Fruit fly (Drosophila melanogaster) ovary, adult (tissue): ENCODE measurements around the gene CG34248.

Experiments
- CG17801 ChIP-seq: fragments of 200-800 bp; optimal IDR thresholded peaks from 2 replicates; lab custom pipeline; 2019; ENCODE audit warnings: missing biosample characterization, mild to moderate bottlenecking, missing genetic modification characterization, moderate library complexity; ENCODE audit not compliant: partially characterized antibody

The CG34248 gene

dm6 chr3L:16286258-16286657 is 15.6 kb upstream of the CG34248 start:
- TF ChIP-seq CG17801 (GFP tag; lab: Kevin White, UChicago) = no peak

- TF ChIP-seq CG17801 (GFP tag; lab: Kevin White, UChicago) = no peak
Observed at dm6 chr3L:16285346-16285911, 14.7 kb upstream of the CG34248 start, which contains the start of gene CG13047. TSS of gene CG13047 (minus strand) at chr3L:16285396.

- TF ChIP-seq CG17801 (GFP tag; lab: Kevin White, UChicago) = no peak
Observed at dm6 chr3L:16283821-16284220, 13.1 kb upstream of the CG34248 start, which contains the start of gene CG13048. TSS of gene CG13048 (minus strand) at chr3L:16283921.

DNA sequence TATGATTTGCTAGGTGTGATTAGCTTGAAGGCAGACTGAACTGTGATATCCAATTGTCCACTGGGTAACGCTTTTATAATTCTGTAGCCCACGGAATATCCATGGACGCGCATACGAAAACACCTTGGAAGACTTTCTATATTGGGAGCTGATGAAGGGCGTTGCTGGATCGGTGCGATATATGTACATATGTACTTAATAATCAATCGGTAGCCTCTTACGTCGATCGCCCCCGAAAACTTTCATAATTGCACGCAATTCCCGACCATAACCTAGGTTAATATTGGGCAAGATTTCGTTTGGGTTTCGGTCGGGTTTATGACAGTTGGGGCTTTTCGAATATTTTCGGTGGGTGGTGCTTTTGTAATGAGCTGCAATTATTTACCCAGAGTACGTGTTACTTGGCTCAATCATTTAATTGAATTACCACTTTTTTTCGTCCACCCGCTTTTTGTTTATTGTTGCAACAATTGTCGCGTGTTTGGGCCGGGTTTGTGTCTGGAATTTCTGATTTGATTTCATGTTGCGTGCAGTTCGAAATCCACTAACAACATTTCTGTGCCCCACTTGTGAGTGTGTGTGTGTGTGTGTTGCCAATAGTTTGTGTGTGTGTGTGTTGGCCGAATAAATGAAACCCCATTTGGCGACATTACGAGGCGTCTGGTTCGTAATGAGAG is 11.3 kb upstream of the CG34248 start, which contains the start of gene CG13049:
TSS of gene CG13049 (minus strand) at position 51 of the 677 bp plus-strand sequence.
- no peak for TF ChIP-seq CG17801 (GFP tag; lab: Kevin White, UChicago)

DNA sequence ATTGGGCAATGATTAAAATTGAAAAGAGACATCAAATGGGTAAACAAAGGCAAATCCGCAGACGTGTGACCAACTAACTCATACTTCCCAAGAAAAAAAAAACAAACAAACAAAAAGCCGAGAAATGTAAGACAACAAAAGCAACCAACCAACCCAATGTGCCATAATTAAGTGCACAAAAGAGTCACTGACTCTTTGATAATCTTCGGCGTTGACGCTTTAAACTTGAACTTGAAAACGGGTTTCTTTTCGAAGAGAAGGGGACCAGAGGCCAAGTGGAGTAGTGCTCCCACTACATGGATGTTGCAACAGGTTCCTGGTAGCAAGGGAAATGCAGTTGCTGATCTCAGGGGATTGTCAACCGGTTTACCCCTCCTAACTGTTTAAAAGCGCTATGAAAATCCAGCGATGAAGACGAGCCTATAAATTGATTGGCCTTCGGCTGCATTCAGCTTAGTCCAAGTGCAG is 9.3 kb upstream of the CG34248 start, which contains the start of gene CG13064:
TSS of gene CG13064 (plus strand) at position 418 of the 468 bp plus-strand sequence.
- no peak for TF ChIP-seq CG17801 (GFP tag; lab: Kevin White, UChicago)

- TF ChIP-seq CG17801 (GFP tag; lab: Kevin White, UChicago) = no peak
Observed at dm6 chr3L:16279171-16279570, 8.5 kb upstream of the CG34248 start, which contains the start of gene CG13050. TSS of gene CG13050 (minus strand) at chr3L:16279271.

DNA sequence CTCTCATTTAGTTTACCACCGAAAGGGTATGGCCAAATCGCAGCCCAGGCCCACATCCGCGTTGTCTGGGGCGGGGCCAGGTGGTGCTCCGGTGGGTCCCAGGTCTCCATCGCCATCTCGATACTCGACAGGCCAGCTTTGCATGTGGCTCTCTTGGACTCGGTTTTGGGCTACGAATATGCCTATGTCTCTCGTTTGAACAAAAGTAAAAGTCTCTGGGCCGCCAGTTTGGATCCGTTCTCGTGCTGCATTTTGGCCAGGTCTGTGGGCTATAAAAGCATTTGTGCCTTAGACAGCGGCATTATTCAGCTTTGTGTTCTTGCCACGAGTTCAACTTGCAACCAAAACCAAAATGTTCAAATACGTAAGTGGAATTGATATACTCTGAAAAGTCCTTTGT is 6.4 kb upstream of the CG34248 start, which contains the start of gene CG13065:
TSS of gene CG13065 (plus strand) at position 301 of the 400 bp plus-strand sequence.
- no peak for TF ChIP-seq CG17801 (GFP tag; lab: Kevin White, UChicago)

- no peak for TF ChIP-seq CG17801 (GFP tag; lab: Kevin White, UChicago)
Observed at dm6 chr3L:16275391-16276017, 4.8 kb upstream of the CG34248 start.

- TF ChIP-seq CG17801 (GFP tag; lab: Kevin White, UChicago) = no peak
Observed at dm6 chr3L:16272338-16272959, 1.7 kb upstream of the CG34248 start, which contains the start of gene CG13066. TSS of gene CG13066 (plus strand) at chr3L:16272909.

DNA sequence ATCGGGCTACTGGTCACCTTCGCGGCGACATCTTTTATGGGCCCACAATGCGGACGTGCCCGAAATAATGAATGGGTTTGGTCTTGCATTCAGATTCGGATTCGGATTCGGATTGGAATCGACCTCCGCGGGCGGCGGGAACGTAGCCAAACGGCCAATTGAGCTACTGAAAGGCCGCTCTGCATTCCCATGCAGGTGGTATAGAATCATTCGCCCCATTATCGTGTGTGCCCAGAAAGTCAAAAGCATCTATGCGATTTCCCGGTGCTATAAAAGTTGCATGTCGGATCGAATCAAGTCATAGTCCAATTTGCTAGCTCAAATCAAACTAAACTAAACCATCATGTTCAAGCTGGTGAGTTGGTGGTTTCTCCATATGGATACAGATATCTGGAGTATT is 1.6 kb downstream of the CG34248 start, which contains the start of gene CG13068:
TSS of gene CG13068 (plus strand) at position 301 of the 400 bp plus-strand sequence.
- TF ChIP-seq CG17801 (GFP tag; lab: Kevin White, UChicago) = no peak

DNA sequence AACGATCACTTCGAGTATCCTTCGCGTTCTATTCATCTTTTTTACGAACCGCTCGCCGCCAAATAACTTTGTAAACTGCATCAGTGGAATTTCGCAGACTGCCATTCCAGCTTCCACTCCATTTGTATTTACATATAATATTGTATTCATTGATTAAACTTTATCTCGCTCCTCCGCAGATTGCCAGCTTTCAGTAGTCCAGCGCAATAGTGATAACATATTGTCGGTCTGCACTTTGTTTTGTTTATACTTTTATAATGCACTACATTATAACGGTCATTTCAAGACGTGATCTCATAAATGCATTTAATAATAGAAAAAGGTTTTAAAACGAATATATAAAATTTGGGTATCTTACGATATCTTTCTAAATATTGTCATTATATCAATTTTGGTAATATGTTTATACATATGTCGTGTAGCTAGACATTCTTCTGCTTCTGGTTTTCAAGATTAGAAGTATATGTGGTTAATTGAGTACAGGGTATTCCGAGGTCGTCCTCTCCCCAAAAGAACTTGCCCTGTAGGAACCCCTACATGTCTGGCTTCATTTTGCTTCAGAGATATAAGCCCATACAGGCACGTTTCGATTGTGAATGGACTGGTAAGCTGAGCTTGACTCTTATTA is 2.5 kb downstream of the CG34248 start, which contains the start of gene CG4950:
TSS of gene CG4950 (minus strand) at position 51 of the 628 bp plus-strand sequence.
- TF ChIP-seq CG17801 (GFP tag; lab: Kevin White, UChicago) = no peak

DNA sequence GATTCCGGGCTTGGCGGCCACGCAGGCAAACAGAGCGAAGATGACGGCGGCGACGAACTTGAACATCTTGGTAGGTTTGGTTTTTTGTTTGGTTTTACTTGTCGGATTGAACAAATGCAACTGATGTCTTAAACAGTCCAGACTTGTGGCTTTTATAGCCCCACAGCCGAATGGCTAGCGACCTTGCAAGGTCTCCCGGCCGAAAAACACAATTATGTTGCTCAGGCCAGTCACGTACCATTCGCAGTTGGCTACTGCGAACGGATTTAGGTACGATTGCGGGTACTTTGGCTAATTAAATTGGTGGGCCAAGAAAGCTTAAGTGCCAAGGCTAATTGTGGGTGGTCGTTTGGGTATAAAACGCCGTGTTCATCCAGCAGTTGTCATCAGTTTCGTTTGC is 5.7 kb downstream of the CG34248 start, which contains the start of the genes CG13051 and CG13069:
TSS of gene CG13051 (minus strand) at position 101 of the 400 bp plus-strand sequence.
TSS of gene CG13069 (plus strand) at position 386 of the 400 bp plus-strand sequence.
- no peak for TF ChIP-seq CG17801 (GFP tag; lab: Kevin White, UChicago)

DNA sequence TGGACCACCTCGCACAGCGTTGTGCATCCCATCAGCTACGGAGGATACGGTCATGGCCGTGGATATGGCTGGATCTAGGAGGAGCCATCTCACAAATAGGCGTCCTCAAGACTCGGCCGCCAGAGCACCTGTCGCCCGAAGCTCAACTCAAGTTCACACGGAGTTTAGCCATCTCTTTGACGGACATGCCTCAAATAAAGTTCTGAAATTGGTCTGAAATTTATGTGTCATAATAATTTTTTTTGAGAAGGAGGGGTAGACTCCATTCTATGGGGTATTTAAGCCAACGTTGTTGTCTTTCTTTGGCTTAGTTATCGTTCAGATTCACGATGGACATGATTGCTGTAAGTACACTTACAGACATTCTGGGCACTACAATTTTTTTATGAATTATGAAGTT is 7.7 kb downstream of the CG34248 start, which contains the start of gene CG13070:
TSS of gene CG13070 (plus strand) at position 301 of the 400 bp plus-strand sequence.
- TF ChIP-seq CG17801 (GFP tag; lab: Kevin White, UChicago) = no peak

DNA sequence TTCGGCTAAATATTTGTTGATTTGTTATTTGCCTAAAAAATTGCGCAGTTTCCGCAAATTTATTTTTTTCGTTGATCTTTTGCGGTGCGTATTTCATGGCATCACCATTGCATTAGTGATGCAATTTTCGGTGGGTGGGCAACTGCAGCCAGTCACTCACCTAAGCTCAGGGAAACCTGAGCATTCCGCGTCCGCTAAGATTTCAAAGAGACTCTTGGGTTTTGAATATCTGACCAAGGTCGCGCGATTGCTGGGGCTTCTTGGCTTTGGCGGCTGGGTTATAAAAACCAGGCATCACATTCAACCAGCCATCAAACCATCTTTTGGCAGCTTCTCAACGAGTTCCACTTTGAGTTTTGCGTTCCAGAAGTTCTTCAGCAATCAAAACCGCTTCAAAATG is 8.3 kb downstream of the CG34248 start, which contains the start of gene CG13071:
TSS of gene CG13071 (plus strand) at position 301 of the 400 bp plus-strand sequence.
- no peak for TF ChIP-seq CG17801 (GFP tag; lab: Kevin White, UChicago)
